Worm (Caenorhabditis elegans): ENCODE results near the gene srg-41.
A peak's percentile ranks its signal among the peaks of the same experiment; 100 is the strongest.

The srg-41 gene

DNA sequence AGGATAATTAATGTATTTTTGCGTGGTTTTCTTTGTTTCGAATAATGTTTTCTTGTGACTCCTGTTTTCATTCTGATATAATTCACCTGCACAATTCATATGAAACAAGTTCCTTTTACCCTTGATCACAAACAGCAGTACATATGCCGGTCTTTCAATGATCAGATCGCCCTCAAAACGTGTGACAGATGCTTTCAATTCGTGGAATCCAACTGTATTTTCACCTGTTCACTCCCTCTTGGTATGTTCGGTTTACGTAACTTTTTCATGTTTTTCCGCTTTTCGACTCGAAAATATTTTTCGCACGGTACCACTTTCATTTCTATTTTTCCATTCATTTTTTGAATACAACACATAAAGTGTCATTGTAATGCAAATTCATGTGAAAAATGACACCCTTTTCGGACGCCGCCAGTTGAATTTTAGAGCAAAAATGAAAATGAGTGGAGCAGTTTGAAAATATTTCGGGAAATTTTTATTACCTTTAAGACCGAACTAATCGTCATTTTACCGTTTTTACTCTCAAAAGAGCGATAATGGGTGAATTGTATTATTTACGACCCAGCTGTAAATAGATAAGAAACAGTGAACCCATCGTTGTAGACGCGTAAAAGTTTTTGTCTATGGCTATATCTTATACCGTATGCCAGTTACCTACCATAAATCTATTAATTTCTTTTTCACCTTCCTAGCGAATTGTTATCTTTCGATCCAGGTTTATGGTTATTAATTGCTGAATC lies 40.3 kb upstream of the srg-41 start, which contains the start of gene K10D6.4:
Gene K10D6.4, plus strand, starts transcription at position 100 of the 740 bp plus-strand sequence.
- TF ChIP-seq blmp-1 (tag; optimal IDR thresholded peaks at IDR 0.05) (no peak), nhr-237 (tag; optimal IDR thresholded peaks at IDR 0.05) (no peak), cnd-1 (tag; optimal IDR thresholded peaks at IDR 0.05) (no peak), nhr-2 (tag; optimal IDR thresholded peaks at IDR 0.05) (no peak), lin-13 (tag; optimal IDR thresholded peaks at IDR 0.05) (no peak), ham-2 (GFP tag; optimal IDR thresholded peaks at IDR 0.05) (no peak), mep-1 (tag; optimal IDR thresholded peaks at IDR 0.05) (no peak), sptf-1 (tag; optimal IDR thresholded peaks at IDR 0.05) (no peak), pha-4 (tag; optimal IDR thresholded peaks at IDR 0.05) (no peak), sem-2 (GFP tag; optimal IDR thresholded peaks at IDR 0.05) (no peak), snpc-4 (tag; optimal IDR thresholded peaks at IDR 0.05) (no peak), drap-1 (GFP tag; optimal IDR thresholded peaks at IDR 0.05) (no peak), mls-2 (tag; optimal IDR thresholded peaks at IDR 0.05) (no peak), elt-1 (tag; optimal IDR thresholded peaks at IDR 0.05; ENCODE audit: borderline replicate concordance, insufficient read depth) (no peak), lsy-2 (tag; optimal IDR thresholded peaks at IDR 0.05) (no peak), elt-3 (tag; optimal IDR thresholded peaks at IDR 0.05) (no peak), ces-1 (GFP tag; optimal IDR thresholded peaks at IDR 0.05) (no peak), flh-1 (GFP tag; optimal IDR thresholded peaks at IDR 0.05) (no peak), nhr-12 (tag; optimal IDR thresholded peaks at IDR 0.05) (no peak), ztf-11 (tag; optimal IDR thresholded peaks at IDR 0.05) (no peak)

DNA sequence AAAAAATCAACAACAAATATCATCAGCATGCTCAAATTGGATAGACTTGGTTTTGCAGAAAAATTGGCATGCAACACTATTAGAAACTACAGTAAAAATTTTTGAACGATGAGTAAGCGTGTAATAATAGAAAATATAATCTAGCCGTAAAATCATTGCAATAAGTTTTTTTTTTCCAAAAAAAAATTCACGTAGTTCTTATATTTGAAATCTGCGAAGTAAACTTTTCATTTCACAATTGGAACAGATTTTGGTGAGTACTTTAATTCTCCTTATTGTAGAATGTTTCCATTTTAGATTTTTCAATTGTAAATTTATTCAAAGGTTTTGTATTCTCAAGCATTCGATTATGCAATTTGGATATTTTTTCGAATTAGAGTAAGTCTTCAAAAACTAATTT lies 38.6 kb upstream of the srg-41 start, which contains the start of gene K10D6.3:
Gene K10D6.3, plus strand, starts transcription at position 301 of the 400 bp plus-strand sequence.
- TF ChIP-seq unc-39 (tag; optimal IDR thresholded peaks at IDR 0.05) = no peak
- no peak for TF ChIP-seq lin-13 (tag; optimal IDR thresholded peaks at IDR 0.05)
- TF ChIP-seq bed-3 (GFP tag; optimal IDR thresholded peaks at IDR 0.05) = no peak
- no peak for TF ChIP-seq ceh-39 (tag; optimal IDR thresholded peaks at IDR 0.05)
- TF ChIP-seq ceh-83 (GFP tag; optimal IDR thresholded peaks at IDR 0.05) = no peak
- no peak for TF ChIP-seq mab-5 (tag; optimal IDR thresholded peaks at IDR 0.05)
- no peak for TF ChIP-seq sem-2 (GFP tag; optimal IDR thresholded peaks at IDR 0.05)
- no peak for TF ChIP-seq lin-32 (GFP tag; optimal IDR thresholded peaks at IDR 0.05)
- TF ChIP-seq flh-1 (GFP tag; optimal IDR thresholded peaks at IDR 0.05) = no peak
- TF ChIP-seq elt-3 (tag; optimal IDR thresholded peaks at IDR 0.05) = no peak
- no peak for TF ChIP-seq zip-8 (tag; optimal IDR thresholded peaks at IDR 0.05)
- no peak for TF ChIP-seq mep-1 (tag; optimal IDR thresholded peaks at IDR 0.05)
- TF ChIP-seq mls-2 (tag; optimal IDR thresholded peaks at IDR 0.05) = no peak

ce11 chrV:11199497-11199896 lies 37.8 kb upstream of the srg-41 start:
- no peak for TF ChIP-seq nhr-2 (tag; optimal IDR thresholded peaks at IDR 0.05)
- no peak for TF ChIP-seq nhr-76 (tag; optimal IDR thresholded peaks at IDR 0.05)
- no peak for TF ChIP-seq hlh-1 (tag; optimal IDR thresholded peaks at IDR 0.05)
- no peak for TF ChIP-seq M03D4.4 (tag; optimal IDR thresholded peaks at IDR 0.05)
- no peak for TF ChIP-seq elt-3 (tag; optimal IDR thresholded peaks at IDR 0.05)
- TF ChIP-seq mep-1 (tag; optimal IDR thresholded peaks at IDR 0.05) = no peak
- no peak for TF ChIP-seq blmp-1 (tag; optimal IDR thresholded peaks at IDR 0.05)
- TF ChIP-seq unc-39 (tag; optimal IDR thresholded peaks at IDR 0.05) = no peak
- TF ChIP-seq cnd-1 (tag; optimal IDR thresholded peaks at IDR 0.05) = no peak
- TF ChIP-seq lin-32 (GFP tag; optimal IDR thresholded peaks at IDR 0.05) = no peak
- TF ChIP-seq unc-120 (tag; optimal IDR thresholded peaks at IDR 0.05; ENCODE audit: poor library complexity, severe bottlenecking) = no peak
- TF ChIP-seq lsy-2 (tag; optimal IDR thresholded peaks at IDR 0.05) = no peak
- TF ChIP-seq elt-1 (tag; optimal IDR thresholded peaks at IDR 0.05; ENCODE audit: borderline replicate concordance, insufficient read depth) = no peak
- TF ChIP-seq unc-62 (GFP tag; optimal IDR thresholded peaks at IDR 0.05) = no peak
- TF ChIP-seq nhr-12 (tag; optimal IDR thresholded peaks at IDR 0.05) = no peak
- no peak for TF ChIP-seq nhr-237 (tag; optimal IDR thresholded peaks at IDR 0.05)
- no peak for TF ChIP-seq tbx-8 (GFP tag; optimal IDR thresholded peaks at IDR 0.05)
- no peak for TF ChIP-seq sptf-1 (tag; optimal IDR thresholded peaks at IDR 0.05)
- no peak for TF ChIP-seq ceh-83 (GFP tag; optimal IDR thresholded peaks at IDR 0.05)
- TF ChIP-seq lin-13 (tag; optimal IDR thresholded peaks at IDR 0.05) = no peak

DNA sequence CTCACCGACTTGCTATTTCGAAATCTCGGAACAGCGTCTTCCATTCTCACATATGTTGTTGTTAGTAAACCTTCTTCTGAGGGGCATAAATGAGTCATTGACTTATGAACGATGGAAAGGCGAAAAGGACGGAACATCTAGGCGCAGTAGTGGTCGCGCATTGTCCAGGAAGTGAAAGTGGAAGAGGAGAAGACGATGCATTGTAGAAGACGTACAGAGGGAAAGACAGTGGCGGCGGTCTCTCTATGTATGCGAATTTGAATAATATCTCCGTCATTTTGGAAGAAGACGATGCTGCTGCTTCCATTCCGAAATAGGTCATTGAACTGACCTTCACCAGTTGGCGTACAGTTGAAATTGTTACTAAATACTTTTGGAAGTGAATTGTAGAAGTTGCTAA lies 36.4 kb upstream of the srg-41 start:
- TF ChIP-seq blmp-1 (tag; optimal IDR thresholded peaks at IDR 0.05) = peak; percentile 55
- no peak for TF ChIP-seq drap-1 (GFP tag; optimal IDR thresholded peaks at IDR 0.05)
